Fruit fly (Drosophila melanogaster): Measurements from ENCODE around the gene CG12643.
A peak's percentile ranks its signal among the peaks of the same experiment; 100 is the strongest.

- TF ChIP-seq CG15710 (tag; optimal IDR thresholded peaks at IDR 0.05) (no peak), D1 (tag; optimal IDR thresholded peaks at IDR 0.05) (no peak), CG14655 (GFP tag; optimal IDR thresholded peaks at IDR 0.05) (no peak), CG13204 (GFP tag; optimal IDR thresholded peaks at IDR 0.05) (no peak), Ets98B (GFP tag; IDR thresholded peaks at IDR 0.05) (no peak), Pif1A (GFP tag; optimal IDR thresholded peaks at IDR 0.05) (no peak), fd96Ca (GFP tag; IDR thresholded peaks at IDR 0.05) (no peak), CG10348 (GFP tag; IDR thresholded peaks at IDR 0.05) (no peak), Pif1B (GFP tag; optimal IDR thresholded peaks at IDR 0.05) (no peak), EcR (GFP tag; optimal IDR thresholded peaks at IDR 0.05) (peak; percentile 14), CG8159 (tag; optimal IDR thresholded peaks at IDR 0.05) (no peak), rn (GFP tag; IDR thresholded peaks at IDR 0.05) (no peak), gl (tag; optimal IDR thresholded peaks at IDR 0.05) (no peak), CG9948 (tag; optimal IDR thresholded peaks at IDR 0.05) (no peak)
These were observed 1.2 kb downstream of the CG12643 start for dm6 chrX:10263957-10264248.

Measured in whole organism, pupa.